Fruit fly (Drosophila melanogaster) whole organism, wandering third instar larva: ENCODE data around the gene CG17147.

Experiments
- Abd-B ChIP-seq: fragments of >200 bp; optimal IDR thresholded peaks from 2 replicates; lab custom pipeline; 2017; ENCODE audit warnings: missing biosample characterization, missing genetic modification characterization
- CG32264 ChIP-seq: fragments of 200-800 bp; sonication (Bioruptor generic); optimal IDR thresholded peaks from 2 replicates; lab custom pipeline; 2016; ENCODE audit warnings: missing biosample characterization, missing genetic modification characterization
- CG9705 ChIP-seq: fragments of 200-800 bp; sonication (Bioruptor generic); optimal IDR thresholded peaks from 2 replicates; lab custom pipeline; 2018; ENCODE audit warnings: missing biosample characterization, mild to moderate bottlenecking, missing genetic modification characterization
- CrebA ChIP-seq: fragments of 200-800 bp; sonication (Bioruptor generic); optimal IDR thresholded peaks from 2 replicates; lab custom pipeline; 2016; ENCODE audit warnings: missing biosample characterization, mild to moderate bottlenecking, missing genetic modification characterization, borderline replicate concordance
- Dfd ChIP-seq: fragments of >200 bp; optimal IDR thresholded peaks from 2 replicates; lab custom pipeline; 2017; ENCODE audit warnings: missing biosample characterization, missing genetic modification characterization
- Dif ChIP-seq: fragments of 200-275, 200-300 bp; sonication (Bioruptor generic); optimal IDR thresholded peaks from 2 replicates; lab custom pipeline; 2018; ENCODE audit warnings: missing biosample characterization, missing genetic modification characterization; ENCODE audit not compliant: partially characterized antibody
- GATAd ChIP-seq: sonication (Bioruptor generic); optimal IDR thresholded peaks from 2 replicates; lab custom pipeline; 2016; ENCODE audit warnings: missing biosample characterization, missing genetic modification characterization
- HLH106 ChIP-seq: fragments of 200-800 bp; optimal IDR thresholded peaks from 3 replicates; lab custom pipeline; 2019; ENCODE audit warnings: missing biosample characterization, mild to moderate bottlenecking, missing genetic modification characterization, moderate library complexity
- Hnf4 ChIP-seq: fragments of 200-800 bp; sonication (Bioruptor generic); optimal IDR thresholded peaks from 2 replicates; lab custom pipeline; 2016; ENCODE audit warnings: missing biosample characterization, mild to moderate bottlenecking, missing genetic modification characterization
- Hr78 ChIP-seq: fragments of >200 bp; optimal IDR thresholded peaks from 2 replicates; lab custom pipeline; 2017; ENCODE audit warnings: missing biosample characterization, missing genetic modification characterization
- Hr83 ChIP-seq: fragments of 200-300 bp; sonication (Bioruptor generic); optimal IDR thresholded peaks from 2 replicates; lab custom pipeline; 2016; ENCODE audit warnings: missing biosample characterization, mild to moderate bottlenecking, missing genetic modification characterization, moderate library complexity; ENCODE audit not compliant: poor library complexity, severe bottlenecking
- Jra ChIP-seq: sonication (Bioruptor generic); optimal IDR thresholded peaks from 2 replicates; lab custom pipeline; 2016; ENCODE audit warnings: missing biosample characterization, missing genetic modification characterization
- Mio ChIP-seq: sonication (Bioruptor generic); optimal IDR thresholded peaks from 2 replicates; lab custom pipeline; 2016; ENCODE audit warnings: missing biosample characterization, missing genetic modification characterization
- Myc ChIP-seq: fragments of >200 bp; optimal IDR thresholded peaks from 2 replicates; lab custom pipeline; 2017
- N ChIP-seq: fragments of >200 bp; optimal IDR thresholded peaks from 2 replicates; lab custom pipeline; 2018; ENCODE audit warnings: missing biosample characterization, missing external identifiers, missing genetic modification characterization
- OdsH ChIP-seq: fragments of 200-800 bp; sonication (Bioruptor generic); optimal IDR thresholded peaks from 2 replicates; lab custom pipeline; 2016; ENCODE audit warnings: missing biosample characterization, mild to moderate bottlenecking, missing genetic modification characterization
- Rel ChIP-seq, 2 experiments: fragments of 200-800 bp; sonication (Bioruptor generic) in 1 of 2; optimal IDR thresholded peaks; 2 replicates in 1 of 2; 3 replicates in 1 of 2; lab custom pipeline; 2016 to 2019; ENCODE audit warnings: mild to moderate bottlenecking in 2 of 2, missing biosample characterization in 2 of 2, missing genetic modification characterization in 2 of 2, moderate library complexity in 1 of 2
- Sp1 ChIP-seq: fragments of 200-800 bp; sonication (Bioruptor generic); optimal IDR thresholded peaks from 3 replicates; lab custom pipeline; 2019; ENCODE audit warnings: missing biosample characterization, mild to moderate bottlenecking, missing genetic modification characterization, moderate library complexity
- Vsx2 ChIP-seq: fragments of 200-300, 225-300 bp; sonication (Bioruptor generic); optimal IDR thresholded peaks from 2 replicates; lab custom pipeline; 2018; ENCODE audit warnings: missing biosample characterization, missing genetic modification characterization; ENCODE audit not compliant: partially characterized antibody
- br ChIP-seq: fragments of 200-800 bp; sonication (Bioruptor generic); optimal IDR thresholded peaks from 2 replicates; lab custom pipeline; 2016; ENCODE audit warnings: missing biosample characterization, missing genetic modification characterization
- brk ChIP-seq: fragments of 200-800 bp; sonication (Bioruptor generic); optimal IDR thresholded peaks from 2 replicates; lab custom pipeline; 2016; ENCODE audit warnings: missing biosample characterization, mild to moderate bottlenecking, missing genetic modification characterization
- dl ChIP-seq, 2 experiments: fragments of 175-275, 200-275 bp in 1 of 2; fragments of 200-275 bp in 1 of 2; sonication (Bioruptor generic); optimal IDR thresholded peaks; lab custom pipeline; 2018; ENCODE audit warnings: mild to moderate bottlenecking in 2 of 2, missing biosample characterization in 2 of 2, missing genetic modification characterization in 2 of 2, moderate library complexity in 2 of 2; ENCODE audit not compliant: partially characterized antibody in 2 of 2, insufficient read depth in 1 of 2
- dmrt93B ChIP-seq: fragments of 200-800 bp; sonication (Bioruptor generic); optimal IDR thresholded peaks from 2 replicates; lab custom pipeline; 2018; ENCODE audit warnings: missing biosample characterization, mild to moderate bottlenecking, missing genetic modification characterization
- dsf ChIP-seq: sonication (Bioruptor generic); optimal IDR thresholded peaks from 2 replicates; lab custom pipeline; 2016; ENCODE audit warnings: missing biosample characterization, missing genetic modification characterization, borderline replicate concordance
- ey ChIP-seq: fragments of 200-800 bp; sonication (Bioruptor generic); optimal IDR thresholded peaks from 2 replicates; lab custom pipeline; 2016; ENCODE audit warnings: missing biosample characterization, missing genetic modification characterization
- foxo ChIP-seq, 2 experiments: fragments of 200-800 bp; sonication (Bioruptor generic); optimal IDR thresholded peaks; 2 replicates in 1 of 2; 3 replicates in 1 of 2; lab custom pipeline; 2016 to 2017; ENCODE audit warnings: missing biosample characterization in 2 of 2, missing genetic modification characterization in 2 of 2
- fru ChIP-seq: fragments of 200-800 bp; sonication (Bioruptor generic); optimal IDR thresholded peaks from 3 replicates; lab custom pipeline; 2016; ENCODE audit warnings: missing biosample characterization, mild to moderate bottlenecking, missing genetic modification characterization
- h ChIP-seq: fragments of 200-800 bp; sonication (Bioruptor generic); optimal IDR thresholded peaks from 3 replicates; lab custom pipeline; 2016; ENCODE audit warnings: missing biosample characterization, mild to moderate bottlenecking, missing genetic modification characterization
- jim ChIP-seq: fragments of 175-275, 200-325 bp; sonication (Bioruptor generic); optimal IDR thresholded peaks from 2 replicates; lab custom pipeline; 2016; ENCODE audit warnings: missing biosample characterization, mild to moderate bottlenecking, missing genetic modification characterization
- lola ChIP-seq: fragments of >200 bp; optimal IDR thresholded peaks from 2 replicates; lab custom pipeline; 2017; ENCODE audit warnings: missing biosample characterization, missing genetic modification characterization
- pan ChIP-seq: fragments of >200 bp; optimal IDR thresholded peaks from 2 replicates; lab custom pipeline; 2017
- psq ChIP-seq: fragments of 200-800 bp; sonication (Bioruptor generic); optimal IDR thresholded peaks from 3 replicates; lab custom pipeline; 2017; ENCODE audit warnings: missing biosample characterization, mild to moderate bottlenecking, missing genetic modification characterization, moderate library complexity
- rgr ChIP-seq: fragments of 200-800 bp; sonication (Bioruptor generic); optimal IDR thresholded peaks from 3 replicates; lab custom pipeline; 2016; ENCODE audit warnings: missing biosample characterization, mild to moderate bottlenecking, missing genetic modification characterization
- sage ChIP-seq: fragments of 200-800 bp; sonication (Bioruptor generic); optimal IDR thresholded peaks from 2 replicates; lab custom pipeline; 2016; ENCODE audit warnings: missing biosample characterization, mild to moderate bottlenecking, missing genetic modification characterization
- sv ChIP-seq: fragments of 200-800 bp; sonication (Bioruptor generic); optimal IDR thresholded peaks from 3 replicates; lab custom pipeline; 2016; ENCODE audit warnings: missing biosample characterization, missing genetic modification characterization
- tai ChIP-seq: sonication (Bioruptor generic); optimal IDR thresholded peaks from 2 replicates; lab custom pipeline; 2016; ENCODE audit warnings: missing biosample characterization, missing genetic modification characterization
- usp ChIP-seq: fragments of >200 bp; optimal IDR thresholded peaks from 2 replicates; lab custom pipeline; 2017; ENCODE audit warnings: missing biosample characterization, missing genetic modification characterization
- woc ChIP-seq: sonication (Bioruptor generic); optimal IDR thresholded peaks from 2 replicates; lab custom pipeline; 2016; ENCODE audit warnings: missing biosample characterization, mild to moderate bottlenecking, missing genetic modification characterization

Gene CG17147

dm6 chr3L:20192872-20193747 lies 30.6 kb upstream of the CG17147 start:
- TF ChIP-seq Mio (no peak), CG9705 (GFP tag; lab: Kevin White, UChicago) (no peak), Vsx2 (no peak), Hr83 (GFP tag; lab: Kevin White, UChicago) (no peak), Dfd (GFP tag; lab: Kevin White, UChicago) (no peak), jim (GFP tag; lab: Kevin White, UChicago) (no peak), dl (GFP tag; optimal IDR thresholded peaks at IDR 0.05; lab: Kevin White, UChicago; ENCODE audit: insufficient read depth in 1 of 2, partially characterized antibody in 2 of 2) (no peak), N (no peak), brk (no peak), usp (no peak), Hr78 (no peak), h (GFP tag; lab: Kevin White, UChicago) (peak; percentile 5), Jra (GFP tag; lab: Kevin White, UChicago) (no peak), Sp1 (GFP tag; lab: Kevin White, UChicago) (no peak), sv (GFP tag; lab: Kevin White, UChicago) (no peak), foxo (GFP tag; optimal IDR thresholded peaks at IDR 0.05; lab: Kevin White, UChicago) (no peak), Hnf4 (GFP tag; lab: Kevin White, UChicago) (no peak), dsf (no peak), dmrt93B (GFP tag; lab: Kevin White, UChicago) (no peak), fru (no peak), lola (GFP tag; lab: Kevin White, UChicago) (no peak), ey (peak; percentile 22), tai (GFP tag; lab: Kevin White, UChicago) (no peak), Rel (GFP tag; optimal IDR thresholded peaks at IDR 0.05; lab: Kevin White, UChicago) (no peak), Rel (tag; optimal IDR thresholded peaks at IDR 0.05; lab: Kevin White, UChicago) (peak; percentile 53), sage (no peak), psq (GFP tag; lab: Kevin White, UChicago) (peak; percentile 4), GATAd (GFP tag; lab: Kevin White, UChicago) (no peak), CrebA (no peak), Dif (no peak), HLH106 (tag; lab: Kevin White, UChicago) (peak; percentile 20), Myc (no peak), woc (GFP tag; lab: Kevin White, UChicago) (peak; percentile 2), CG32264 (no peak), br (GFP tag; lab: Kevin White, UChicago) (no peak), pan (lab: Kevin White, UChicago) (no peak), rgr (GFP tag; lab: Kevin White, UChicago) (peak; percentile 7), OdsH (GFP tag; lab: Kevin White, UChicago) (no peak), Abd-B (no peak)

DNA sequence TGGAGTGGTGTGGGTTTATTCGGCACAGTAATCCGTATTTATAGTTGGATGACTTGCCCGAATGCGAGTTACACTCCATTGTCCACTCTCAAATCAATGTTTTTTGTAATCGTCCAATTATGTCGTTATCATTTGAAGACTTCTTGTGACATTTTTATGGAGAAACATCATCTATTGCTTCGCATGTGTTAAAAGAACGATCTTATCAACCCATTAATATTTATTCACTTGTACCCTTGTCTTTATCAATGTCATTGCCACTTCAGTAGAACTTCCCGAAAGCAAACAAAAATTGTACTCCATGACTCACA lies 30.0 kb upstream of the CG17147 start:
- TF ChIP-seq lola (GFP tag; lab: Kevin White, UChicago) (no peak), psq (GFP tag; lab: Kevin White, UChicago) (no peak), OdsH (GFP tag; lab: Kevin White, UChicago) (no peak), CrebA (no peak), Jra (GFP tag; lab: Kevin White, UChicago) (no peak), usp (no peak), Abd-B (no peak), dsf (no peak), h (GFP tag; lab: Kevin White, UChicago) (no peak), tai (GFP tag; lab: Kevin White, UChicago) (no peak), pan (lab: Kevin White, UChicago) (no peak), sv (GFP tag; lab: Kevin White, UChicago) (no peak)
